Worm (Caenorhabditis elegans): ENCODE measurements around the gene R166.3.

The R166.3 gene

ce11 chrII:10566458-10566857 lies 27.3 kb upstream of the R166.3 start:
- no peak for TF ChIP-seq pha-4 (tag; optimal IDR thresholded peaks at IDR 0.05)
- TF ChIP-seq blmp-1 (tag; optimal IDR thresholded peaks at IDR 0.05): no peak
- no peak for TF ChIP-seq cnd-1 (tag; optimal IDR thresholded peaks at IDR 0.05)
- no peak for TF ChIP-seq bed-3 (GFP tag; optimal IDR thresholded peaks at IDR 0.05)
- TF ChIP-seq elt-3 (tag; optimal IDR thresholded peaks at IDR 0.05): no peak
- TF ChIP-seq tbx-8 (GFP tag; optimal IDR thresholded peaks at IDR 0.05): no peak
- TF ChIP-seq mep-1 (tag; optimal IDR thresholded peaks at IDR 0.05): no peak
- TF ChIP-seq unc-120 (tag; optimal IDR thresholded peaks at IDR 0.05; ENCODE audit: poor library complexity, severe bottlenecking): no peak

- TF ChIP-seq ceh-39 (tag; optimal IDR thresholded peaks at IDR 0.05) (no peak), ceh-83 (GFP tag; optimal IDR thresholded peaks at IDR 0.05) (no peak), sem-2 (GFP tag; optimal IDR thresholded peaks at IDR 0.05) (no peak), M03D4.4 (tag; optimal IDR thresholded peaks at IDR 0.05) (no peak), snpc-4 (tag; optimal IDR thresholded peaks at IDR 0.05) (no peak), ceh-43 (GFP tag; optimal IDR thresholded peaks at IDR 0.05) (no peak), zip-8 (tag; optimal IDR thresholded peaks at IDR 0.05) (no peak)
Observed at ce11 chrII:10564578-10564977, 25.4 kb upstream of the R166.3 start, which contains the start of the genes C06A1.6 and C06A1.7. C06A1.6 (minus strand) TSS chrII:10564678. C06A1.7 (plus strand) TSS chrII:10564891.

ce11 chrII:10563368-10563767 lies 24.2 kb upstream of the R166.3 start, which contains the start of gene cdc-48.1:
cdc-48.1 (minus strand) TSS chrII:10563407.
- TF ChIP-seq sem-2 (GFP tag; optimal IDR thresholded peaks at IDR 0.05) (peak; percentile 30), pha-4 (tag; optimal IDR thresholded peaks at IDR 0.05) (peak; percentile 98), mab-5 (tag; optimal IDR thresholded peaks at IDR 0.05) (peak; percentile 84), zip-8 (tag; optimal IDR thresholded peaks at IDR 0.05) (no peak), elt-3 (tag; optimal IDR thresholded peaks at IDR 0.05) (peak; percentile 85), hlh-1 (tag; optimal IDR thresholded peaks at IDR 0.05) (peak; percentile 88), nhr-2 (tag; optimal IDR thresholded peaks at IDR 0.05) (peak; percentile 74), ces-1 (GFP tag; optimal IDR thresholded peaks at IDR 0.05) (peak; percentile 98), mep-1 (tag; optimal IDR thresholded peaks at IDR 0.05) (peak; percentile 100), blmp-1 (tag; optimal IDR thresholded peaks at IDR 0.05) (peak; percentile 79), drap-1 (GFP tag; optimal IDR thresholded peaks at IDR 0.05) (peak; percentile 92), ceh-39 (tag; optimal IDR thresholded peaks at IDR 0.05) (peak; percentile 99), nhr-76 (tag; optimal IDR thresholded peaks at IDR 0.05) (no peak), tbx-8 (GFP tag; optimal IDR thresholded peaks at IDR 0.05) (peak; percentile 72), snpc-4 (tag; optimal IDR thresholded peaks at IDR 0.05) (no peak), nhr-28 (tag; optimal IDR thresholded peaks at IDR 0.05) (peak; percentile 87), ceh-83 (GFP tag; optimal IDR thresholded peaks at IDR 0.05) (peak; percentile 88), cnd-1 (tag; optimal IDR thresholded peaks at IDR 0.05) (peak; percentile 96), ztf-11 (tag; optimal IDR thresholded peaks at IDR 0.05) (peak; percentile 80), unc-39 (tag; optimal IDR thresholded peaks at IDR 0.05) (peak; percentile 36), lin-13 (tag; optimal IDR thresholded peaks at IDR 0.05) (peak; percentile 100), lin-32 (GFP tag; optimal IDR thresholded peaks at IDR 0.05) (peak; percentile 37), sptf-1 (tag; optimal IDR thresholded peaks at IDR 0.05) (peak; percentile 97), ceh-43 (GFP tag; optimal IDR thresholded peaks at IDR 0.05) (peak; percentile 87), mls-2 (tag; optimal IDR thresholded peaks at IDR 0.05) (peak; percentile 89), elt-1 (tag; optimal IDR thresholded peaks at IDR 0.05; ENCODE audit: borderline replicate concordance, insufficient read depth) (peak; percentile 68), unc-62 (GFP tag; optimal IDR thresholded peaks at IDR 0.05) (peak; percentile 97), nhr-237 (tag; optimal IDR thresholded peaks at IDR 0.05) (peak; percentile 100), ham-2 (GFP tag; optimal IDR thresholded peaks at IDR 0.05) (peak; percentile 84), nhr-12 (tag; optimal IDR thresholded peaks at IDR 0.05) (peak; percentile 68), M03D4.4 (tag; optimal IDR thresholded peaks at IDR 0.05) (peak; percentile 92), bed-3 (GFP tag; optimal IDR thresholded peaks at IDR 0.05) (peak; percentile 63), lsy-2 (tag; optimal IDR thresholded peaks at IDR 0.05) (peak; percentile 95), flh-1 (GFP tag; optimal IDR thresholded peaks at IDR 0.05) (peak; percentile 49), unc-120 (tag; optimal IDR thresholded peaks at IDR 0.05; ENCODE audit: poor library complexity, severe bottlenecking) (peak; percentile 91)
